Fruit fly (Drosophila melanogaster) Kc167 (cell line): ENCODE measurements around the gene CG12773.

Experiments
- Myc ChIP-seq: fragments of >200 bp; optimal IDR thresholded peaks from 2 replicates; lab custom pipeline; 2017; ENCODE audit warnings: missing external identifiers
- Sin3A ChIP-seq: fragments of >200 bp; optimal IDR thresholded peaks from 2 replicates; lab custom pipeline; 2018; ENCODE audit warnings: missing external identifiers
- h ChIP-seq: fragments of >200 bp; optimal IDR thresholded peaks from 3 replicates; lab custom pipeline; 2018; ENCODE audit warnings: missing external identifiers
- insv ChIP-seq: fragments of >200 bp; optimal IDR thresholded peaks from 3 replicates; lab custom pipeline; 2018; ENCODE audit warnings: missing external identifiers
- psq ChIP-seq: fragments of >200 bp; optimal IDR thresholded peaks from 2 replicates; lab custom pipeline; 2017; ENCODE audit warnings: missing external identifiers
- ttk ChIP-seq: sonication (Bioruptor generic); optimal IDR thresholded peaks from 2 replicates; lab custom pipeline; 2017; ENCODE audit warnings: missing external identifiers

CG12773 gene

DNA sequence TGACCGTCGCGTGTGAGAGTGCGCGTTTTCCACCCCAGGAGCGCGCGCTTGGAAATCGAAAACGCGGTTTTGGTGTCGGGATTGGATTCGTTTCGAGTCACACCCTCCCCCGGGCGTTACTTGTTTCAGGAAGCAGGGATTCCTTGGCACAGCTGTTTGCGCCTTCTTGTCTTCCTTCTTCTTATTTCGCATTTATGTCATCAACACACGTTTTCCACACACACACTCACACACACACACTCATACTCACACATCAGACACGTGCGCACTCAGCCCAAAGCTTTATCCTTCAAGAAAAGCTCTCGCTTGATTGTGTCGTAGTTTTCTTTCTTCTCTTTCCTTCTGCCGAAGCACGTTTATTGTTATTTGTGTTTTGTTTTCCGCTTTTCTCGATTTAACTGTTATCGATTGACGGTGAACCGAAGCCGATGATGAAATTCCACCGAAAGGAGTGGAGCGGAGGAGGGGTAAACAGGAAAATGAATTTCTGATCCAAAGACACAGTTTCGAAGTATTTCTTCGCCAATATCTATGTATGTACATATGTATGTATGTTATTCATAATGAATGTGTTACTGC, 27.7 kb upstream of the CG12773 start:
- TF ChIP-seq ttk (lab: Kevin White, UChicago) (no peak), Sin3A (lab: Kevin White, UChicago) (no peak)

- no peak for TF ChIP-seq Myc (lab: Kevin White, UChicago)
These were observed 26.7 kb upstream of the CG12773 start, which contains the start of the genes CG3719 and CG32813 for dm6 chrX:1380350-1381060. Gene CG3719, minus strand, starts transcription at chrX:1380480. Gene CG32813, plus strand, starts transcription at chrX:1380914.

DNA sequence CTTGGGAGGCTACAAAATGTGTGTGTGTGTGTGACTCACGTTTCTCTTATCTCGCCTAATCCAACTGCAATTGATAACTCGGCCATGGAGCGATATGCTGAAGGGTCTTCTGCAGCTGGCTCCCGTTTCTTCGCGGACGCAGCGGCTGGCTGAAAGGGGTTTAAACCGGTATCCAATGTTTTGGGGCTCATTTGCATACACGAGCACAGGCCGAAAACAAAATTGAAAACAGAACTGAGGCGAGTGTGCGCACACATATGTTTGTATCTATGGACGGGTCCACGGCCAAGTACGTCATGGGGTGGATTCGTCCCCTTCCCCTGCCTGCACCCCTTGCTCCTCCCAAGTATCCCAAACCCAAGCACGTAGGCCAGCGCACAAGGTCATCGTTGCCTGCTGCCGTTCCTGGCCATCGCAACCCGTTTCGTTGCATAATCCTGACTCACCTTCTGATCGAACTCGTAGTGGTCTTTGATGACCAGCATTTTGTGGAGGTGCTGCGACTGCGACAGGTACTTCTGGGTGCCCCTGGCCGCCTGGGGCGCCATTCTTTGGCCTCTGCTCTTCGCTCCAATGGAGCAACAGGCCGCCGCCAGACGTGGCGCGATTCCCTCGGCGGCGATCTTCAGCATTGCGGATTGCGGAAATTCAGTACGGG, 26.0 kb upstream of the CG12773 start:
- no peak for TF ChIP-seq Myc (lab: Kevin White, UChicago)
- TF ChIP-seq Sin3A (lab: Kevin White, UChicago) = no peak
- TF ChIP-seq psq (lab: Kevin White, UChicago) = no peak
- no peak for TF ChIP-seq ttk (lab: Kevin White, UChicago)
- TF ChIP-seq insv (lab: Kevin White, UChicago) = no peak
- no peak for TF ChIP-seq h (lab: Kevin White, UChicago)

DNA sequence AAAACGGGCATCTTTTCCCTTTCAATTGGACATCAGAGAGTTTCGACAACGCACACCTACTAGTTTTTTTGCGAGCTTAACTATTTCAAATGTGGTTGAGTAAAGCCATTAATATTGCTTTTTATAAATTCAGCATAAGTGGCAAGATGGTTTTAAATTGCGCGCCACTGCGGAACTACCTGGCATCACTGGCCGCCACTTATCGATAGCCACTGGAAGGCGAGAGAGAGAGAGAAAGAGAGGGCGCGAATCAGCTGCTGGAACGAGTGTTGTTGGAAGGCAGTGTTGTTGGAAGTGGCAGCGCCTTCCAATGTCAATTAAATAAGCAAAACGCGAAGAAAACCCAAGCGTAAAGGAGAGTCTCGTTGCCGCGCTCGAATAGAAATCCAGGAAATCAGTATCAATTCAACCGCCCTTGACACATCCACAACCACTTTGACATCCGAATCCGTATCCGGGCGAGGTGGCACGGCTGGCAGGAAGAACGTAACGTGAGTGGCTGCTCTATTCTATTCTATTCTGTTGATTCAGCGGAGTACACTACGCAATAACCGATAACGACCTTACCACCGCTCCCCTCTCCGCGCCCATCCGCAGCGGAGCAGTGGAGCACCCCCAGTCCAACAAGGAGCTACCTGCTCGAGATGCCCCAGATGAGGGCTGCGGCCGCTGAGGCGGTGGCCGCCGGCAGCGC, 21.6 kb upstream of the CG12773 start, which contains the start of gene AMPKalpha:
TSS of gene AMPKalpha (plus strand) at position 272 of the 694 bp plus-strand sequence.
- no peak for TF ChIP-seq ttk (lab: Kevin White, UChicago)
- no peak for TF ChIP-seq Myc (lab: Kevin White, UChicago)
- no peak for TF ChIP-seq Sin3A (lab: Kevin White, UChicago)
- TF ChIP-seq insv (lab: Kevin White, UChicago) = no peak
- TF ChIP-seq psq (lab: Kevin White, UChicago) = no peak
- TF ChIP-seq h (lab: Kevin White, UChicago) = no peak

DNA sequence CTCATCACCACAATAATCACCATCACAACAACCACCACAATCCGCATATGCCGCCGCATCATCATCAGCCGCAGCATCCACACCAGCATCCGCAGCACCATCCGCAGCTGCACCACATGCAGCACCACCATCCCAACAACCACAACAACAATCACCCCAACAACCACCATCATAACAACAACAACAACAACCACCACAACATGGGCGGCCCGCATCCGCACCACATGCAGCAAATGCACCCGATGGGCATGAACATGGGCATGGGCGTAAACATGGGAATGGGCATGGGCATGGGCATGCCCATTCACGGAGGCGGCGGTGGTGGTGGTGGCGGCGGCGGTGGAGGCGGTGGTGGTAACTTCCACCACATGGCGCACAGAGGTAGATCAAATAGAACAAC, 18.9 kb upstream of the CG12773 start:
- no peak for TF ChIP-seq h (lab: Kevin White, UChicago)
- TF ChIP-seq insv (lab: Kevin White, UChicago) = no peak
- TF ChIP-seq ttk (lab: Kevin White, UChicago) = no peak
- no peak for TF ChIP-seq Myc (lab: Kevin White, UChicago)
- no peak for TF ChIP-seq Sin3A (lab: Kevin White, UChicago)
- no peak for TF ChIP-seq psq (lab: Kevin White, UChicago)

- no peak for TF ChIP-seq ttk (lab: Kevin White, UChicago)
- no peak for TF ChIP-seq Myc (lab: Kevin White, UChicago)
- TF ChIP-seq psq (lab: Kevin White, UChicago) = no peak
- TF ChIP-seq insv (lab: Kevin White, UChicago) = no peak
- TF ChIP-seq Sin3A (lab: Kevin White, UChicago) = no peak
- no peak for TF ChIP-seq h (lab: Kevin White, UChicago)
These were observed 16.5 kb upstream of the CG12773 start, which contains the start of gene ssx for dm6 chrX:1370104-1370802. Gene ssx, plus strand, starts transcription at chrX:1370580.

DNA sequence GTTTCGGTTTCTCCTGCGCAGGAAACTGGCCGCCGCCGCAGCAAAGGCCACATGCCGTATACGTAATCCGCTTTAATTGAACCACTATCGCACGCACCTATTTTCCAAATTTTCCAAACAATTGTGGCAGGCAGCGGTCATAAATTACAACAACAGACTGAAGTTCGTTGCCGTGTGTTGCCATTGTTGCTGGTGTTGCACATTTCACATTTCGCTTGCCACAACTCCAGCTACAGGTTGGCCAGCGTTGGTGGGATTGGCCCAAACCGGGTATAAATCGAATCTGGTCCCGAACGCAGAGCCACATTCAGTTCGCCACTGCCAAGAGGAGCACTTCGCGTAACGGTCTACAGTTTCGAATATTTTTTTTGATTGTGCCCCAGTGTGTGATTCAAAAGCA, 15.2 kb upstream of the CG12773 start, which contains the start of gene CG14770:
TSS of gene CG14770 (plus strand) at position 301 of the 400 bp plus-strand sequence.
- TF ChIP-seq psq (lab: Kevin White, UChicago) = no peak
- TF ChIP-seq insv (lab: Kevin White, UChicago) = no peak
- no peak for TF ChIP-seq Myc (lab: Kevin White, UChicago)
- TF ChIP-seq h (lab: Kevin White, UChicago) = no peak
- no peak for TF ChIP-seq ttk (lab: Kevin White, UChicago)
- no peak for TF ChIP-seq Sin3A (lab: Kevin White, UChicago)

DNA sequence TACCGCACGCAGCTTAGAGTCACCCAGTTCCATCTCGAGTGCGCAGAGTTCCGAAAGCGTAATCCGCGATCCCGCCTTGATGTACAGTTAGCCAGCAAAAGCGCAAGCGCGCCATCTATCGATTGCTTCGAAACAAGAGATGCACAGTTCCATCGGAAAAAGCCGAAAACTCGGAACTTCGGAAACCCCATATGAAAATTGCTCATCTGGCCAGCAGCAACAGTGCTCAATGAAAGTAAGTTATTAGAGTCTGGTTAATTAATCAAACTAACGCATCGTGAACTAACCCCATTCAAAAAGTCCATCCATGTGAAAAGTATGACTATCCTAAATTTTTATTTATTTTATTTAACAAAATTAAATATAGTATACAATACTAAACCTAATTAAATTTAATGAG, 3.7 kb upstream of the CG12773 start, which contains the start of gene png:
TSS of gene png (minus strand) at position 101 of the 400 bp plus-strand sequence.
- TF ChIP-seq ttk (lab: Kevin White, UChicago) (no peak), psq (lab: Kevin White, UChicago) (no peak)

dm6 chrX:1349255-1349654, 4.5 kb downstream of the CG12773 start, which contains the start of gene MTPAP:
Gene MTPAP, minus strand, starts transcription at chrX:1349357.
- TF ChIP-seq h (lab: Kevin White, UChicago) = no peak
- no peak for TF ChIP-seq ttk (lab: Kevin White, UChicago)
- no peak for TF ChIP-seq insv (lab: Kevin White, UChicago)
- TF ChIP-seq Myc (lab: Kevin White, UChicago) = no peak
- TF ChIP-seq psq (lab: Kevin White, UChicago) = no peak
- no peak for TF ChIP-seq Sin3A (lab: Kevin White, UChicago)

dm6 chrX:1346833-1347232, 6.9 kb downstream of the CG12773 start:
- TF ChIP-seq Sin3A (lab: Kevin White, UChicago) (no peak), insv (lab: Kevin White, UChicago) (no peak), h (lab: Kevin White, UChicago) (no peak), ttk (lab: Kevin White, UChicago) (no peak), psq (lab: Kevin White, UChicago) (no peak), Myc (lab: Kevin White, UChicago) (no peak)
